Worm (Caenorhabditis elegans): ENCODE measurements around the gene Y105C5B.1418.
"Not testable (repeated sequence)": the region's sequence is repeated elsewhere in the genome, so short reads cannot be mapped to it uniquely, and the experiment has no call there.

Y105C5B.1418 gene

ce11 chrIV:16067345-16067744 lies at the start of gene Y105C5B.1418:
Gene Y105C5B.1418, minus strand, starts transcription at chrIV:16067445.
- TF ChIP-seq gei-17 (GFP tag; optimal IDR thresholded peaks at IDR 0.05) = no peak
- TF ChIP-seq lir-1 (GFP tag; conservative IDR thresholded peaks at IDR 0.05) = no peak
- TF ChIP-seq repo-1 (tag; optimal IDR thresholded peaks at IDR 0.05) = no peak
- no peak for TF ChIP-seq atf-7 (tag; optimal IDR thresholded peaks at IDR 0.05)
- TF ChIP-seq zfh-2 (GFP tag; conservative IDR thresholded peaks at IDR 0.05) = no peak
- TF ChIP-seq mxl-1 (tag; optimal IDR thresholded peaks at IDR 0.05) = no peak
- TF ChIP-seq nhr-80 (tag; optimal IDR thresholded peaks at IDR 0.05) = no peak
- no peak for TF ChIP-seq lsl-1 (GFP tag; optimal IDR thresholded peaks at IDR 0.05)
- TF ChIP-seq snpc-1.3 (tag; optimal IDR thresholded peaks at IDR 0.05; ENCODE audit: insufficient read depth) = no peak
- no peak for TF ChIP-seq bed-1 (GFP tag; IDR thresholded peaks at IDR 0.05)
- TF ChIP-seq mel-28 (tag; optimal IDR thresholded peaks at IDR 0.05; ENCODE audit: borderline replicate concordance) = no peak

DNA sequence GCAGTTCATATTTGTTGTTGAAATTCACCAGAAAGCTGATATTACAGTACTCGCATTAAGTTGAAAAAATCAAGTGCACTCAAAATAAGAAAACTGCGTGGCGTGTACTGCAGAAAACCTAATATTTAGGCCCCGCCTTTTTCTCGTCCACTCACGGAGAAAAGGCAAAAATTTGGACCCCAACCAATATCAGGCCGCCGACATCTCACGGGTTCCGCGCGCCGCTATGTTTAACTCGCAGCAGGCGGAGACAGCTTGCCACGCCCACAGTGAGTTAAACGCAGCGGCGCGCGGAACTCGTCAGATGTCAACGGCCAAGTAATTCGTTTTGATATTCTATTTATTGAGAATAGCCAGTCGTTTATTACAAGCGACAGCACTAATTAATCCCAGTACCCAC lies 45.6 kb upstream of the Y105C5B.1418 start:
- not testable (repeated sequence) for TF ChIP-seq snpc-4 (GFP tag; optimal IDR thresholded peaks at IDR 0.05)
- TF ChIP-seq snpc-4 (tag; optimal IDR thresholded peaks at IDR 0.05) (peak in 2 of 4 experiments; percentile 52 to 89), attf-6 (GFP tag; IDR thresholded peaks at IDR 0.05) (peak; percentile 75)

DNA sequence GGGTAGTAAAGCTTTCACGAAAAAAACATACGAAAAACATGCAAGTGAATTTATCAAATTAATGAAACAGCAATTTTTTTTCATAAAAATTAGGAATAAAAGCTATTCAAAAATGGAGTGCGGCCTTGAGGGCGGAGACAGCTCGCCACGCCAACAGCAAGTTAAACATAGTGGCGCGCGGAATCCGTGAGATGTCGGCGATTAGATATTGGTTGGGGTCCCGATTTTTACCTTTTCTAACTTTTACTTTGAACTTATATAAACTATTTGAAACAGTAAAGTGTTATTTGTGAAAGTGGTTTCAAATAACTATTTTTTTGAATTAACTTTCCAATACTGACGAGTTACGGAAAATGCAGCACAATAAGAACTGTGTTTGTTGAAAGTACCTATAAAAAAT lies 18.4 kb upstream of the Y105C5B.1418 start:
- TF ChIP-seq snpc-4 (GFP tag; optimal IDR thresholded peaks at IDR 0.05) (no peak), snpc-4 (tag; optimal IDR thresholded peaks at IDR 0.05) (peak in 1 of 4 experiments; percentile 75), sea-2 (GFP tag; IDR thresholded peaks at IDR 0.05) (no peak), C17E4.6 (GFP tag; IDR thresholded peaks at IDR 0.05) (no peak), B0261.1 (tag; optimal IDR thresholded peaks at IDR 0.05) (no peak), F37B4.10 (GFP tag; IDR thresholded peaks at IDR 0.05) (no peak), ama-1 (optimal IDR thresholded peaks at IDR 0.05) (no peak), ama-1 (GFP tag; optimal IDR thresholded peaks at IDR 0.05) (no peak), lin-26 (GFP tag; IDR thresholded peaks at IDR 0.05) (no peak)

ce11 chrIV:16060491-16060890 lies 6.8 kb downstream of the Y105C5B.1418 start:
- TF ChIP-seq bed-2 (GFP tag; IDR thresholded peaks at IDR 0.05) (no peak), aptf-2 (GFP tag; conservative IDR thresholded peaks at IDR 0.05) (no peak), lir-1 (GFP tag; conservative IDR thresholded peaks at IDR 0.05) (no peak), hsf-1 (GFP tag; IDR thresholded peaks at IDR 0.05) (no peak), F57C9.4 (tag; optimal IDR thresholded peaks at IDR 0.05) (no peak), snpc-4 (GFP tag; optimal IDR thresholded peaks at IDR 0.05) (no peak), snpc-4 (tag; optimal IDR thresholded peaks at IDR 0.05) (peak in 2 of 4 experiments; percentile 37 to 65), ceh-27 (GFP tag; optimal IDR thresholded peaks at IDR 0.05) (no peak), attf-6 (GFP tag; IDR thresholded peaks at IDR 0.05) (0 out of 2 replicates have a peak, but pooled peaks have one; percentile 52)

ce11 chrIV:16059496-16059895 lies 7.7 kb downstream of the Y105C5B.1418 start:
- TF ChIP-seq sdz-38 (tag; optimal IDR thresholded peaks at IDR 0.05) = no peak
- no peak for TF ChIP-seq snpc-4 (GFP tag; optimal IDR thresholded peaks at IDR 0.05)
- TF ChIP-seq snpc-4 (tag; optimal IDR thresholded peaks at IDR 0.05) = peak in 2 of 4 experiments; percentile 31 to 85
- no peak for TF ChIP-seq Y53F4B.3 (GFP tag; IDR thresholded peaks at IDR 0.05)
- peak; percentile 78 for TF ChIP-seq attf-6 (GFP tag; IDR thresholded peaks at IDR 0.05)

DNA sequence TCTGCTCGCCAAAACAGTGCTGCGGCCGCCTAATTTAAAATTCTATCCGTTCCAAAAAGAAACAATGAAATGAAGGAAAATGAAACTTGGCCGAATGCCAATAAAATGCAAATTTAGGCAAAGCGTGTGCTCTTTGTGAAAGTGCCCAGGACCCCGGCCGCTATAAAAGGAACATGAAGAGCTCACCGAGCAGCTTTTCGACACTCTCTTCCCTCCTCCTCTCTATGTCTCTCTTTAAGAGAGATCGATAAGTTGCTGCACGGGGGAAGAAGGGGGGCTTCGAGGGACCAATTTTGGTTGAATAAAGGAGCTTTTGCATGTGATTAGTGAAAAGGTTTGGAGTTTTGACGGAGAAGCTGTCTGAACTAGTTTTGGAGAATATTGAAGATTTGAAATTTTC lies 18.4 kb downstream of the Y105C5B.1418 start:
- TF ChIP-seq madf-3 (GFP tag; IDR thresholded peaks at IDR 0.05) = no peak
- TF ChIP-seq ZK185.1 (tag; optimal IDR thresholded peaks at IDR 0.05; ENCODE audit: poor library complexity, severe bottlenecking) = no peak
- TF ChIP-seq hmg-20 (GFP tag; IDR thresholded peaks at IDR 0.05) = no peak
- TF ChIP-seq F33H1.4 (GFP tag; IDR thresholded peaks at IDR 0.05) = no peak
- TF ChIP-seq atf-7 (tag; optimal IDR thresholded peaks at IDR 0.05) = no peak
- TF ChIP-seq lin-35 (GFP tag; optimal IDR thresholded peaks at IDR 0.05) = no peak
- TF ChIP-seq rcor-1 (GFP tag; IDR thresholded peaks at IDR 0.05) = no peak
- no peak for TF ChIP-seq let-526 (GFP tag; IDR thresholded peaks at IDR 0.05)
- no peak for TF ChIP-seq mel-28 (tag; optimal IDR thresholded peaks at IDR 0.05; ENCODE audit: borderline replicate concordance)
- no peak for TF ChIP-seq ceh-40 (GFP tag; IDR thresholded peaks at IDR 0.05)
- TF ChIP-seq lin-54 (GFP tag; optimal IDR thresholded peaks at IDR 0.05) = no peak
- TF ChIP-seq K11D2.4 (GFP tag; IDR thresholded peaks at IDR 0.05) = no peak
- no peak for TF ChIP-seq attf-5 (GFP tag; optimal IDR thresholded peaks at IDR 0.05)
- no peak for TF ChIP-seq F52B5.7 (tag; optimal IDR thresholded peaks at IDR 0.05)
